Worm (Caenorhabditis elegans) whole organism, L1 larva: ENCODE measurements around the gene mboa-1.

Source experiments
- fkh-8 ChIP-seq: sonication (generic microtip); optimal IDR thresholded peaks from 2 replicates; lab custom pipeline; 2016; ENCODE audit warnings: mild to moderate bottlenecking, missing genetic modification characterization, missing compliant biosample characterization
- lsy-2 ChIP-seq, 2 experiments: fragments of 150-350 bp; optimal IDR thresholded peaks; 2 replicates each; lab custom pipeline; 2014; ENCODE audit warnings: missing biosample characterization in 2 of 2, missing genetic modification characterization in 2 of 2

- no peak for TF ChIP-seq lsy-2 (tag; optimal IDR thresholded peaks at IDR 0.05; lab: Kevin White, UChicago)
- TF ChIP-seq fkh-8 (tag; lab: Kevin White, UChicago), result no peak
These were observed 45.9 kb downstream of the mboa-1 start, which contains the start of gene C30F2.4 for ce11 chrX:16076470-16076869.
